Worm (Caenorhabditis elegans) whole organism, L4 larva: ENCODE data around the gene Y53G8AM.7.
A peak's percentile ranks its signal among the peaks of the same experiment; 100 is the strongest.

Source experiments
- D1046.2 ChIP-seq: fragments of 200-800 bp; sonication (Bioruptor generic); IDR thresholded peaks from 2 replicates; pipeline ENCODE4 v1.3.6; 2022; ENCODE audit warnings: missing genetic modification characterization, missing compliant biosample characterization
- F37D6.2 ChIP-seq: sonication (generic microtip); optimal IDR thresholded peaks from 2 replicates; lab custom pipeline; 2016; ENCODE audit warnings: mild to moderate bottlenecking, missing genetic modification characterization, missing compliant biosample characterization
- F49E8.2 ChIP-seq: sonication (generic microtip); optimal IDR thresholded peaks from 2 replicates; lab custom pipeline; 2016; ENCODE audit warnings: missing compliant biosample characterization, mild to moderate bottlenecking, missing genetic modification characterization, borderline replicate concordance
- T26A8.4 ChIP-seq: fragments of 200-800 bp; sonication (Bioruptor generic); IDR thresholded peaks from 2 replicates; pipeline ENCODE4 v1.3.6; 2022; ENCODE audit warnings: missing genetic modification characterization, missing compliant biosample characterization
- aha-1 ChIP-seq: fragments of 150-350 bp; peaks from one replicate; lab custom pipeline; 2014; ENCODE audit warnings: missing biosample characterization, missing genetic modification characterization
- aly-2 ChIP-seq: sonication (generic microtip); optimal IDR thresholded peaks from 2 replicates; lab custom pipeline; 2018; ENCODE audit warnings: missing biosample characterization, missing genetic modification characterization
- ceh-28 ChIP-seq: fragments of 150-350 bp; optimal IDR thresholded peaks from 2 replicates; lab custom pipeline; 2014; ENCODE audit warnings: missing biosample characterization, missing genetic modification reagents, missing genetic modification characterization
- ceh-44 ChIP-seq: fragments of 200-800 bp; sonication (Bioruptor generic); IDR thresholded peaks from 2 replicates; pipeline ENCODE4 v1.3.6; 2022; ENCODE audit warnings: missing genetic modification reagents, missing genetic modification characterization, missing compliant biosample characterization
- ceh-62 ChIP-seq: sonication (generic microtip); optimal IDR thresholded peaks from 2 replicates; lab custom pipeline; 2017; ENCODE audit warnings: missing biosample characterization, missing genetic modification characterization
- daf-12 ChIP-seq: fragments of 150-350 bp; optimal IDR thresholded peaks from 2 replicates; lab custom pipeline; 2014; ENCODE audit warnings: missing biosample characterization, missing genetic modification reagents, missing genetic modification characterization
- daf-16 ChIP-seq, 3 experiments: sonication (generic microtip); optimal IDR thresholded peaks; 2 replicates each; lab custom pipeline; 2016 to 2017; ENCODE audit warnings: missing genetic modification characterization in 3 of 3, missing genetic modification reagents in 3 of 3, mild to moderate bottlenecking in 2 of 3, missing compliant biosample characterization in 2 of 3, missing biosample characterization in 1 of 3, moderate library complexity in 1 of 3
- daf-19 ChIP-seq: fragments of 200-800 bp; sonication (Bioruptor generic); conservative IDR thresholded peaks from 2 replicates; pipeline ENCODE4 v1.3.6; 2022; ENCODE audit warnings: missing genetic modification characterization, missing compliant biosample characterization
- daf-8 ChIP-seq: fragments of 200-800 bp; sonication (Bioruptor generic); IDR thresholded peaks from 2 replicates; pipeline ENCODE4 v1.3.6; 2022; ENCODE audit warnings: missing genetic modification characterization, missing compliant biosample characterization
- dmd-6 ChIP-seq: fragments of 200-800 bp; sonication (Bioruptor generic); IDR thresholded peaks from 2 replicates; pipeline ENCODE4 v1.3.6; 2022; ENCODE audit warnings: missing genetic modification reagents, missing genetic modification characterization, missing compliant biosample characterization
- dmd-8 ChIP-seq: fragments of 200-800 bp; sonication (Bioruptor generic); IDR thresholded peaks from 2 replicates; pipeline ENCODE4 v1.3.6; 2022; ENCODE audit warnings: missing genetic modification characterization, missing compliant biosample characterization
- dpl-1 ChIP-seq: fragments of 150-350 bp; optimal IDR thresholded peaks from 2 replicates; lab custom pipeline; 2014; ENCODE audit warnings: missing biosample characterization, missing genetic modification reagents, missing genetic modification characterization
- dve-1 ChIP-seq: sonication (generic microtip); optimal IDR thresholded peaks from 2 replicates; lab custom pipeline; 2017; ENCODE audit warnings: antibody characterized with exemption, mild to moderate bottlenecking, missing genetic modification characterization, missing compliant biosample characterization; ENCODE audit not compliant: insufficient read depth
- egl-27 ChIP-seq: sonication (generic microtip); optimal IDR thresholded peaks from 3 replicates; lab custom pipeline; 2017; ENCODE audit warnings: missing biosample characterization, missing genetic modification reagents, missing genetic modification characterization
- fkh-10 ChIP-seq: fragments of 150-350 bp; optimal IDR thresholded peaks from 2 replicates; lab custom pipeline; 2014; ENCODE audit warnings: missing biosample characterization, missing genetic modification reagents, missing genetic modification characterization
- gei-8 ChIP-seq: fragments of 200-800 bp; sonication (Bioruptor generic); optimal IDR thresholded peaks from 2 replicates; lab custom pipeline; 2018; ENCODE audit warnings: mild to moderate bottlenecking, missing genetic modification characterization, missing compliant biosample characterization
- hif-1 ChIP-seq, 2 experiments: sonication (generic microtip); optimal IDR thresholded peaks; 2 replicates each; lab custom pipeline; 2016 to 2017; ENCODE audit warnings: missing compliant biosample characterization in 2 of 2, missing genetic modification characterization in 2 of 2, missing genetic modification reagents in 2 of 2, missing genotype in 2 of 2, mild to moderate bottlenecking in 1 of 2
- hmg-1.1 ChIP-seq: fragments of 200-800 bp; sonication (Bioruptor generic); IDR thresholded peaks from 2 replicates; pipeline ENCODE4 v1.3.6; 2022; ENCODE audit warnings: missing genetic modification reagents, missing genetic modification characterization, missing compliant biosample characterization
- lin-1 ChIP-seq: fragments of 200-800 bp; sonication (Bioruptor generic); IDR thresholded peaks from 2 replicates; pipeline ENCODE4 v1.3.6; 2022; ENCODE audit warnings: missing genetic modification reagents, missing genetic modification characterization, missing compliant biosample characterization
- lin-29 ChIP-seq: fragments of 200-800 bp; sonication (Bioruptor generic); IDR thresholded peaks from 2 replicates; pipeline ENCODE4 v1.3.6; 2022; ENCODE audit warnings: missing genetic modification reagents, missing genetic modification characterization, missing compliant biosample characterization
- lin-38 ChIP-seq: fragments of 200-800 bp; sonication (Bioruptor generic); IDR thresholded peaks from 2 replicates; pipeline ENCODE4 v1.3.6; 2022; ENCODE audit warnings: missing genetic modification reagents, missing genetic modification characterization, missing compliant biosample characterization
- lin-39 ChIP-seq: fragments of 150-350 bp; optimal IDR thresholded peaks from 2 replicates; lab custom pipeline; 2014; ENCODE audit warnings: missing biosample characterization, missing genetic modification reagents, missing genetic modification characterization
- lir-3 ChIP-seq: sonication (generic microtip); optimal IDR thresholded peaks from 2 replicates; lab custom pipeline; 2016; ENCODE audit warnings: mild to moderate bottlenecking, missing genetic modification characterization, missing compliant biosample characterization
- lsy-2 ChIP-seq, 2 experiments: fragments of 150-350 bp in 1 of 2; sonication (generic microtip) in 1 of 2; optimal IDR thresholded peaks; 2 replicates each; lab custom pipeline; 2014 to 2017; ENCODE audit warnings: missing biosample characterization in 2 of 2, missing genetic modification characterization in 2 of 2
- mdt-29 ChIP-seq: fragments of 200-800 bp; sonication (Bioruptor generic); IDR thresholded peaks from 2 replicates; pipeline ENCODE4 v1.3.6; 2022; ENCODE audit warnings: missing genetic modification reagents, missing genetic modification characterization, missing compliant biosample characterization
- mep-1 ChIP-seq: fragments of 150-350 bp; sonication (generic microtip); optimal IDR thresholded peaks from 3 replicates; lab custom pipeline; 2014; ENCODE audit warnings: missing biosample characterization, missing genetic modification characterization
- mes-2 ChIP-seq: sonication (generic microtip); optimal IDR thresholded peaks from 2 replicates; lab custom pipeline; 2016; ENCODE audit warnings: missing genotype, mild to moderate bottlenecking, missing genetic modification characterization, missing compliant biosample characterization; ENCODE audit not compliant: poor library complexity, severe bottlenecking
- mxl-2 ChIP-seq: fragments of 200-800 bp; sonication (Bioruptor generic); conservative IDR thresholded peaks from 2 replicates; pipeline ENCODE4 v1.3.6; 2022; ENCODE audit warnings: missing genetic modification reagents, missing genetic modification characterization, missing compliant biosample characterization
- nhr-237 ChIP-seq: sonication (generic microtip); optimal IDR thresholded peaks from 2 replicates; lab custom pipeline; 2017; ENCODE audit warnings: missing biosample characterization, missing genetic modification characterization
- nhr-28 ChIP-seq: fragments of 150-350 bp; optimal IDR thresholded peaks from 2 replicates; lab custom pipeline; 2014; ENCODE audit warnings: missing biosample characterization, missing genetic modification characterization
- nhr-41 ChIP-seq: fragments of 200-800 bp; sonication (Bioruptor generic); IDR thresholded peaks from 2 replicates; pipeline ENCODE4 v1.3.6; 2022; ENCODE audit warnings: missing genetic modification reagents, missing genetic modification characterization, missing compliant biosample characterization
- pqm-1 ChIP-seq: sonication (generic microtip); optimal IDR thresholded peaks from 2 replicates; lab custom pipeline; 2017; ENCODE audit warnings: missing biosample characterization, missing genetic modification characterization
- rbr-2 ChIP-seq: sonication (generic microtip); optimal IDR thresholded peaks from 2 replicates; lab custom pipeline; 2016; ENCODE audit warnings: missing genotype, missing genetic modification characterization, missing compliant biosample characterization
- saeg-2 ChIP-seq: fragments of 200-800 bp; sonication (Bioruptor generic); IDR thresholded peaks from 2 replicates; pipeline ENCODE4 v1.3.6; 2022; ENCODE audit warnings: missing genetic modification reagents, missing genetic modification characterization, missing compliant biosample characterization
- set-16 ChIP-seq: fragments of 200-800 bp; sonication (Bioruptor generic); IDR thresholded peaks from 2 replicates; pipeline ENCODE4 v1.3.6; 2022; ENCODE audit warnings: missing genetic modification reagents, missing genetic modification characterization, missing compliant biosample characterization
- spr-1 ChIP-seq: sonication (generic microtip); optimal IDR thresholded peaks from 2 replicates; lab custom pipeline; 2016; ENCODE audit warnings: mild to moderate bottlenecking, missing genetic modification characterization, missing compliant biosample characterization
- tag-97 ChIP-seq: fragments of 200-800 bp; sonication (Bioruptor generic); IDR thresholded peaks from 2 replicates; pipeline ENCODE4 v1.3.6; 2022; ENCODE audit warnings: missing genetic modification characterization, missing compliant biosample characterization
- unc-62 ChIP-seq, 3 experiments: fragments of 150-350 bp in 1 of 3; sonication (generic microtip); optimal IDR thresholded peaks in 2 of 3; peaks in 1 of 3; 1 replicate in 1 of 3; 2 replicates in 2 of 3; lab custom pipeline; 2014 to 2017; ENCODE audit warnings: missing biosample characterization in 3 of 3, missing genetic modification characterization in 3 of 3, missing genetic modification reagents in 3 of 3, missing genotype in 1 of 3
- vab-7 ChIP-seq: fragments of 200-800 bp; sonication (Bioruptor generic); IDR thresholded peaks from 2 replicates; pipeline ENCODE4 v1.3.6; 2022; ENCODE audit warnings: missing genetic modification reagents, missing genetic modification characterization, missing compliant biosample characterization
- zfp-2 ChIP-seq: sonication (generic microtip); optimal IDR thresholded peaks from 2 replicates; lab custom pipeline; 2016; ENCODE audit warnings: mild to moderate bottlenecking, missing genetic modification characterization, missing compliant biosample characterization
- zfp-3 ChIP-seq: fragments of 200-800 bp; sonication (Bioruptor generic); conservative IDR thresholded peaks from 2 replicates; pipeline ENCODE4 v1.3.6; 2022; ENCODE audit warnings: missing genetic modification reagents, missing genetic modification characterization, missing compliant biosample characterization
- zip-11 ChIP-seq: fragments of 200-800 bp; sonication (Bioruptor generic); IDR thresholded peaks from 2 replicates; pipeline ENCODE4 v1.3.6; 2022; ENCODE audit warnings: missing genetic modification characterization, missing compliant biosample characterization

Gene Y53G8AM.7

DNA sequence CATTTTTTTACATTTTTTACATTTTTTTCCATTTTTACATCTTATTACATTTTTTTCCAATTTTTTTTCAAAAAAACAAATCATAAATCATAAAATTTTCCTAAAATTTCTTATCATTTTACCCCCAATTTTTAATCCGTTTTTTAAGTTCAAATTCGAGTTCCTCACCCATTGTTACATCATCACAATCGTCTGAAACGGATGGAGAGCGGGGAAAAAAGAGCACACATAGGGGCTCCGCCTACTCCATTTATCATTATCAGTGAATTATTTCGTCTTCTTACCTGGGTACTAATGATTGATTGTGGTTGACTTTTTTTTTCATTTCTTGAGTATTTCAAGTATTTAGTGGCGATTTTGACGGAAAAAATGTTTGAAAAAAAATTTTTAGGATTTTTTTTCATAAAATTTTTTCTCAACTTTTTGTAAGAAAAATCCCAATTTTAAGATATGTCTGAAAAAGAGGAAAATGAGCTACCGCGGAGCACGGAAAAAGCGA lies 15.4 kb upstream of the Y53G8AM.7 start, which contains the start of gene mfsd-8:
Gene mfsd-8 (plus strand): TSS at position 449 of the 499 bp plus-strand sequence.
- TF ChIP-seq nhr-28 (tag; lab: Kevin White, UChicago) (peak; percentile 46), hif-1 (tag; optimal IDR thresholded peaks at IDR 0.05; lab: Kevin White, UChicago) (no peak), mdt-29 (GFP tag; lab: Robert Waterston, UW) (no peak), ceh-44 (GFP tag; lab: Robert Waterston, UW) (no peak), fkh-10 (GFP tag; lab: Kevin White, UChicago) (no peak), F37D6.2 (tag; lab: Kevin White, UChicago) (no peak), daf-16 (GFP tag; optimal IDR thresholded peaks at IDR 0.05; lab: Kevin White, UChicago) (no peak), daf-16 (tag; optimal IDR thresholded peaks at IDR 0.05; lab: Kevin White, UChicago) (no peak), lsy-2 (tag; optimal IDR thresholded peaks at IDR 0.05; lab: Kevin White, UChicago) (no peak), mep-1 (tag; lab: Kevin White, UChicago) (no peak), daf-8 (GFP tag; lab: Robert Waterston, UW) (no peak), unc-62 (GFP tag; optimal IDR thresholded peaks at IDR 0.05 in 1 of 2; lab: Kevin White, UChicago) (no peak), unc-62 (tag; optimal IDR thresholded peaks at IDR 0.05; lab: Kevin White, UChicago) (no peak), dmd-8 (GFP tag; lab: Robert Waterston, UW) (no peak), aha-1 (tag; lab: Kevin White, UChicago) (peak; percentile 36), daf-19 (GFP tag; lab: Robert Waterston, UW) (no peak), vab-7 (no peak), hmg-1.1 (no peak), spr-1 (tag; lab: Kevin White, UChicago) (no peak), saeg-2 (GFP tag; lab: Robert Waterston, UW) (no peak), mes-2 (tag; lab: Kevin White, UChicago) (no peak), tag-97 (GFP tag; lab: Robert Waterston, UW) (no peak), lin-1 (peak; percentile 72), zfp-2 (tag; lab: Kevin White, UChicago) (no peak), ceh-28 (tag; lab: Kevin White, UChicago) (no peak), dmd-6 (GFP tag; lab: Robert Waterston, UW) (peak; percentile 88), nhr-237 (tag; lab: Kevin White, UChicago) (no peak), dve-1 (tag; lab: Kevin White, UChicago) (peak; percentile 51), zip-11 (GFP tag; lab: Robert Waterston, UW) (no peak), F49E8.2 (tag; lab: Kevin White, UChicago) (no peak), T26A8.4 (GFP tag; lab: Robert Waterston, UW) (no peak), lin-29 (GFP tag; lab: Robert Waterston, UW) (no peak), set-16 (GFP tag; lab: Robert Waterston, UW) (no peak), pqm-1 (tag; lab: Kevin White, UChicago) (peak; percentile 81), nhr-41 (GFP tag; lab: Robert Waterston, UW) (peak; percentile 88), egl-27 (no peak), rbr-2 (tag; lab: Kevin White, UChicago) (no peak), lin-39 (no peak), aly-2 (tag; lab: Kevin White, UChicago) (no peak), lir-3 (tag; lab: Kevin White, UChicago) (no peak), mxl-2 (GFP tag; lab: Robert Waterston, UW) (no peak), lin-38 (no peak), D1046.2 (GFP tag; lab: Robert Waterston, UW) (no peak), dpl-1 (GFP tag; lab: Kevin White, UChicago) (no peak), zfp-3 (GFP tag; lab: Robert Waterston, UW) (no peak), daf-12 (tag; lab: Kevin White, UChicago) (no peak), ceh-62 (tag; lab: Kevin White, UChicago) (no peak), gei-8 (GFP tag; lab: Kevin White, UChicago) (no peak)
